Fruit fly (Drosophila melanogaster) Kc167 (cell line): ENCODE data around the gene CG13002.

Experiments used
- h ChIP-seq: fragments of >200 bp; optimal IDR thresholded peaks from 3 replicates; lab custom pipeline; 2018; ENCODE audit warnings: missing external identifiers
- insv ChIP-seq: fragments of >200 bp; optimal IDR thresholded peaks from 3 replicates; lab custom pipeline; 2018; ENCODE audit warnings: missing external identifiers
- psq ChIP-seq: fragments of >200 bp; optimal IDR thresholded peaks from 2 replicates; lab custom pipeline; 2017; ENCODE audit warnings: missing external identifiers

DNA sequence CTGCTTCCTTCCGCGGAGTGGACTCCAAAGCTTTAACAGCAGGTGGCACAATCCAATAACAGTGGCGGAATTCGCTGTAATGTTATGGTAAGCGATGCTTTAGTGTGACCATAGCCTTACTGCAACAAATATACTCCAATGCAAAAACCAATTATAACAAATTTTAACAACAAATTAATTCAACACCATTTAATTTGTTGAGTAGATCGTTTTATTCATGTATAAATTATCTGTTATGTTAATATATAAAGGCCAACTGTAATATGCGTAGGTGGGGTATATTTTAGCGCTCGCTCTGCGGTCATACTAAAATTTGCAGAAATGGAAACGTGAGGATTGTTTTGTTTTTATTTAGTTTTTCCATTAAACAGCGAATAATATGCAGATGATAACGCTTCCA lies 5.3 kb upstream of the CG13002 start, which contains the start of the genes Nprl2 and Polr3I:
- TF ChIP-seq h: no peak
- TF ChIP-seq psq (lab: Kevin White, UChicago): no peak
- TF ChIP-seq insv (lab: Kevin White, UChicago): no peak
